Worm (Caenorhabditis elegans) whole organism, L1 larva: Measurements from ENCODE around the gene srsx-34.
A peak's percentile ranks its signal among the peaks of the same experiment; 100 is the strongest.

Experiments
- C34B4.2 ChIP-seq: sonication (generic microtip); optimal IDR thresholded peaks from 2 replicates; lab custom pipeline; 2017; ENCODE audit warnings: mild to moderate bottlenecking, missing genetic modification characterization, missing compliant biosample characterization
- Y116A8C.19 ChIP-seq: sonication (generic microtip); optimal IDR thresholded peaks from 2 replicates; lab custom pipeline; 2016; ENCODE audit warnings: missing compliant biosample characterization, missing genetic modification characterization, borderline replicate concordance
- ceh-88 ChIP-seq: fragments of 200-800 bp; sonication (Bioruptor generic); IDR thresholded peaks from 2 replicates; pipeline ENCODE4 v1.3.6; 2022; ENCODE audit warnings: missing genetic modification characterization, missing compliant biosample characterization
- ceh-90 ChIP-seq: sonication (generic microtip); optimal IDR thresholded peaks from 2 replicates; lab custom pipeline; 2016; ENCODE audit warnings: missing genetic modification characterization, missing compliant biosample characterization
- dsc-1 ChIP-seq: sonication (generic microtip); optimal IDR thresholded peaks from 2 replicates; lab custom pipeline; 2016; ENCODE audit warnings: mild to moderate bottlenecking, missing genetic modification characterization, missing compliant biosample characterization
- efl-1 ChIP-seq, 4 experiments: fragments of 150-350 bp; optimal IDR thresholded peaks in 3 of 4; peaks in 1 of 4; 1 replicate in 1 of 4; 2 replicates in 3 of 4; lab custom pipeline; 2014; ENCODE audit warnings: missing biosample characterization in 2 of 4, missing genetic modification characterization in 2 of 4, missing genetic modification reagents in 2 of 4
- egl-13 ChIP-seq: sonication (generic microtip); optimal IDR thresholded peaks from 2 replicates; lab custom pipeline; 2016; ENCODE audit warnings: missing genotype, missing genetic modification reagents, missing genetic modification characterization, missing compliant biosample characterization
- elt-2 ChIP-seq: sonication (generic microtip); optimal IDR thresholded peaks from 2 replicates; lab custom pipeline; 2016; ENCODE audit warnings: missing genetic modification characterization, mild to moderate bottlenecking, inconsistent platforms, missing compliant biosample characterization, missing genetic modification reagents
- fkh-4 ChIP-seq: sonication (generic microtip); optimal IDR thresholded peaks from 2 replicates; lab custom pipeline; 2016; ENCODE audit warnings: missing compliant biosample characterization, missing genetic modification characterization, borderline replicate concordance
- fkh-8 ChIP-seq: sonication (generic microtip); optimal IDR thresholded peaks from 2 replicates; lab custom pipeline; 2016; ENCODE audit warnings: mild to moderate bottlenecking, missing genetic modification characterization, missing compliant biosample characterization
- grh-1 ChIP-seq: fragments of 200-800 bp; sonication (Bioruptor generic); IDR thresholded peaks from 2 replicates; pipeline ENCODE4 v1.3.6; 2022; ENCODE audit warnings: missing genetic modification reagents, missing genetic modification characterization, missing compliant biosample characterization
- hlh-17 ChIP-seq: fragments of 200-800 bp; sonication (Bioruptor generic); optimal IDR thresholded peaks from 2 replicates; lab custom pipeline; 2018; ENCODE audit warnings: missing genetic modification characterization, mild to moderate bottlenecking, missing compliant biosample characterization, moderate library complexity, borderline replicate concordance
- hlh-4 ChIP-seq: sonication (generic microtip); optimal IDR thresholded peaks from 2 replicates; lab custom pipeline; 2016; ENCODE audit warnings: mild to moderate bottlenecking, missing genetic modification characterization, missing compliant biosample characterization
- hpl-2 ChIP-seq: fragments of 150-350 bp; optimal IDR thresholded peaks from 2 replicates; lab custom pipeline; 2014; ENCODE audit warnings: missing biosample characterization, missing genetic modification reagents, missing genetic modification characterization
- jun-1 ChIP-seq: fragments of 150-350 bp; optimal IDR thresholded peaks from 2 replicates; lab custom pipeline; 2014; ENCODE audit warnings: missing biosample characterization, missing genetic modification reagents, missing genetic modification characterization
- lin-14 ChIP-seq: fragments of 200-800 bp; sonication (Bioruptor generic); optimal IDR thresholded peaks from 2 replicates; lab custom pipeline; 2018; ENCODE audit warnings: mild to moderate bottlenecking, missing genetic modification characterization, moderate library complexity, missing compliant biosample characterization
- lin-35 ChIP-seq, 2 experiments: fragments of 150-350 bp; optimal IDR thresholded peaks; 2 replicates each; lab custom pipeline; 2014; ENCODE audit warnings: missing biosample characterization in 2 of 2, missing genetic modification characterization in 2 of 2, missing genetic modification reagents in 2 of 2
- lir-3 ChIP-seq: sonication (generic microtip); optimal IDR thresholded peaks from 2 replicates; lab custom pipeline; 2016; ENCODE audit warnings: mild to moderate bottlenecking, missing genetic modification characterization, moderate library complexity, missing compliant biosample characterization; ENCODE audit not compliant: poor library complexity
- mab-9 ChIP-seq: fragments of 200-800 bp; sonication (Bioruptor generic); IDR thresholded peaks from 2 replicates; pipeline ENCODE4 v1.3.6; 2022; ENCODE audit warnings: missing genetic modification reagents, missing genetic modification characterization, missing compliant biosample characterization
- mep-1 ChIP-seq: fragments of 150-350 bp; optimal IDR thresholded peaks from 2 replicates; lab custom pipeline; 2014; ENCODE audit warnings: missing biosample characterization, missing genetic modification characterization
- nhr-19 ChIP-seq: fragments of 200-800 bp; sonication (Bioruptor generic); conservative IDR thresholded peaks from 2 replicates; pipeline ENCODE4 v1.3.6; 2022; ENCODE audit warnings: missing genetic modification characterization, missing compliant biosample characterization
- nhr-20 ChIP-seq: sonication (generic microtip); optimal IDR thresholded peaks from 2 replicates; lab custom pipeline; 2016; ENCODE audit warnings: mild to moderate bottlenecking, missing genetic modification characterization, missing compliant biosample characterization
- nhr-47 ChIP-seq: sonication (generic microtip); optimal IDR thresholded peaks from 2 replicates; lab custom pipeline; 2016; ENCODE audit warnings: mild to moderate bottlenecking, missing genetic modification characterization, moderate library complexity, missing compliant biosample characterization
- nhr-71 ChIP-seq: sonication (generic microtip); optimal IDR thresholded peaks from 2 replicates; lab custom pipeline; 2016; ENCODE audit warnings: mild to moderate bottlenecking, missing genetic modification characterization, moderate library complexity, missing compliant biosample characterization
- nhr-84 ChIP-seq: sonication (generic microtip); optimal IDR thresholded peaks from 2 replicates; lab custom pipeline; 2017; ENCODE audit warnings: missing biosample characterization, missing genetic modification characterization
- nhr-85 ChIP-seq: sonication (generic microtip); peaks from one replicate; lab custom pipeline; 2016; ENCODE audit warnings: missing genetic modification characterization, inconsistent platforms, missing compliant biosample characterization
- pag-3 ChIP-seq: sonication (generic microtip); optimal IDR thresholded peaks from 2 replicates; lab custom pipeline; 2017; ENCODE audit warnings: missing genetic modification characterization, mild to moderate bottlenecking, missing compliant biosample characterization, antibody characterized with exemption, borderline replicate concordance; ENCODE audit not compliant: insufficient read depth
- pax-3 ChIP-seq: fragments of 200-800 bp; sonication (Bioruptor generic); optimal IDR thresholded peaks from 2 replicates; lab custom pipeline; 2018; ENCODE audit warnings: mild to moderate bottlenecking, missing genetic modification characterization, moderate library complexity, missing compliant biosample characterization
- pqm-1 ChIP-seq: sonication (generic microtip); optimal IDR thresholded peaks from 3 replicates; lab custom pipeline; 2017; ENCODE audit warnings: missing biosample characterization, missing genetic modification characterization
- rnt-1 ChIP-seq: sonication (generic microtip); optimal IDR thresholded peaks from 2 replicates; lab custom pipeline; 2016; ENCODE audit warnings: mild to moderate bottlenecking, missing genetic modification characterization, moderate library complexity, missing compliant biosample characterization
- skn-1 ChIP-seq: fragments of 150-350 bp; optimal IDR thresholded peaks from 2 replicates; lab custom pipeline; 2014; ENCODE audit warnings: missing biosample characterization, missing genetic modification characterization
- snu-23 ChIP-seq: sonication (generic microtip); optimal IDR thresholded peaks from 2 replicates; lab custom pipeline; 2016; ENCODE audit warnings: missing genetic modification characterization, missing compliant biosample characterization
- sox-4 ChIP-seq: sonication (generic microtip); optimal IDR thresholded peaks from 2 replicates; lab custom pipeline; 2016; ENCODE audit warnings: missing genetic modification characterization, missing compliant biosample characterization
- sptf-1 ChIP-seq: fragments of 150-350 bp; optimal IDR thresholded peaks from 2 replicates; lab custom pipeline; 2014; ENCODE audit warnings: missing biosample characterization, missing genetic modification characterization
- swsn-7 ChIP-seq: sonication (generic microtip); optimal IDR thresholded peaks from 2 replicates; lab custom pipeline; 2016; ENCODE audit warnings: missing genetic modification characterization, missing compliant biosample characterization
- tlp-1 ChIP-seq: fragments of 150-350 bp; optimal IDR thresholded peaks from 2 replicates; lab custom pipeline; 2014; ENCODE audit warnings: missing biosample characterization, missing genetic modification characterization
- vab-15 ChIP-seq: sonication (generic microtip); optimal IDR thresholded peaks from 2 replicates; lab custom pipeline; 2017; ENCODE audit warnings: missing genotype, mild to moderate bottlenecking, missing genetic modification characterization, missing compliant biosample characterization
- xbp-1 ChIP-seq: sonication (generic microtip); optimal IDR thresholded peaks from 2 replicates; lab custom pipeline; 2016; ENCODE audit warnings: missing genetic modification characterization, missing compliant biosample characterization
- zip-4 ChIP-seq: fragments of 200-800 bp; sonication (Bioruptor generic); optimal IDR thresholded peaks from 2 replicates; lab custom pipeline; 2018; ENCODE audit warnings: mild to moderate bottlenecking, missing genetic modification characterization, moderate library complexity, missing compliant biosample characterization

srsx-34 gene

ce11 chrV:9047555-9048049 lies 11.8 kb downstream of the srsx-34 start, which contains the start of gene C25E10.17 (continued):
- TF ChIP-seq pqm-1 (tag; lab: Kevin White, UChicago) (no peak), xbp-1 (tag; lab: Kevin White, UChicago) (no peak), lin-14 (GFP tag; lab: Kevin White, UChicago) (peak; percentile 13), sptf-1 (tag; lab: Kevin White, UChicago) (no peak), nhr-85 (tag; lab: Kevin White, UChicago) (no peak), sox-4 (peak; percentile 58), grh-1 (GFP tag; lab: Robert Waterston, UW) (no peak), swsn-7 (no peak), Y116A8C.19 (tag; lab: Kevin White, UChicago) (no peak), pag-3 (tag; lab: Kevin White, UChicago) (no peak), lin-35 (GFP tag; optimal IDR thresholded peaks at IDR 0.05; lab: Kevin White, UChicago) (no peak), jun-1 (tag; lab: Kevin White, UChicago) (no peak), hlh-4 (tag; lab: Kevin White, UChicago) (no peak), mab-9 (GFP tag; lab: Robert Waterston, UW) (no peak), zip-4 (GFP tag; lab: Kevin White, UChicago) (no peak), dsc-1 (peak; percentile 67), pax-3 (peak; percentile 44), mep-1 (tag; lab: Kevin White, UChicago) (no peak), nhr-84 (no peak), fkh-8 (tag; lab: Kevin White, UChicago) (peak; percentile 89), skn-1 (no peak), tlp-1 (no peak), nhr-19 (no peak), nhr-20 (tag; lab: Kevin White, UChicago) (no peak), egl-13 (no peak), snu-23 (no peak), hpl-2 (GFP tag; lab: Kevin White, UChicago) (no peak), ceh-88 (no peak), nhr-71 (tag; lab: Kevin White, UChicago) (peak; percentile 42), elt-2 (tag; lab: Kevin White, UChicago) (no peak), hlh-17 (no peak), efl-1 (optimal IDR thresholded peaks at IDR 0.05; lab: Kevin White, UChicago) (no peak), efl-1 (GFP tag; optimal IDR thresholded peaks at IDR 0.05 in 1 of 2; lab: Kevin White, UChicago) (no peak), vab-15 (tag; lab: Kevin White, UChicago) (no peak), lir-3 (tag; lab: Kevin White, UChicago) (no peak), rnt-1 (tag; lab: Kevin White, UChicago) (no peak), ceh-90 (tag; lab: Kevin White, UChicago) (no peak)

DNA sequence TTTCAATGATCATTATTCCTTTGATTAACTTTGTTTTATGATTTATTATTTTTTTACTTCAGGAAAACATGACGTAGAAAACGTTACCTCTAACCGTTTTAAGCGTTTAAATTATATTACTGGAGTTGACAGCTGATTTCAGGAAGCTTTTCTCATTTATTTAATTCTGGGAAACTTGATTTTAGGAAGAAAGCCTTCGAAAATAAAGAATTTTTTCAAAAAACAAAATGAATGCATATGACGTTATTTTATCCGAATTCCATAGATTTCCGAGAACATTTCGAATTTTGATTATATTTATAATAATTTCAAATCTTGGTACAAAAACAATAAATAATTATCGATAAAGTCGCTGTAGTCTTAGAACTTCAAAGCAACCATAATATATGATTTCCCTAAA lies 13.5 kb downstream of the srsx-34 start:
- peak; percentile 97 for TF ChIP-seq hlh-4 (tag; lab: Kevin White, UChicago)
- TF ChIP-seq nhr-71 (tag; lab: Kevin White, UChicago) = peak; percentile 32
- no peak for TF ChIP-seq C34B4.2 (tag; lab: Kevin White, UChicago)
- no peak for TF ChIP-seq mep-1 (tag; lab: Kevin White, UChicago)
- TF ChIP-seq nhr-47 (tag; lab: Kevin White, UChicago) = peak; percentile 31
- TF ChIP-seq, all 84 proteins: peak for 3

DNA sequence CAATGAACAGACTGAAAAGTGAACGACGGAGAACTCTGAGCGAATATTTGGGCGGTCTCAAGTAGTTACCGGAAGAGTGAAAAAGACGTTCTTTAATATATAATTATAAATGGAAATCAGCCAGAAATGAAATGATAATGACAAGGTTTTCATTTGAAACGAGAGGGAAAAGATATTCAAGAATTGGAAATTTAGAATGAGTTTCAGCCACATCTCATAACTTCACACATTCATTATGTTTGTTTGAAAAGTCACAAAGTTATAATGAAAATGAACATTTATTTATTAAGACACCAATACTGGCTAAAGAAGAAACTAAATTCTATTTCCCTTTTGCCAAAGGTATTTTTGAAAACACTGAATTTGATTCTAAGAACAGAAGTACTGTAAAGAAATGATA lies 15.3 kb downstream of the srsx-34 start, which contains the start of gene C25E10.7:
C25E10.7 (minus strand) TSS at position 101 of the 400 bp plus-strand sequence.
- TF ChIP-seq fkh-4 (tag; lab: Kevin White, UChicago) (no peak), efl-1 (optimal IDR thresholded peaks at IDR 0.05; lab: Kevin White, UChicago) (no peak), efl-1 (GFP tag; optimal IDR thresholded peaks at IDR 0.05 in 1 of 2; lab: Kevin White, UChicago) (peak in 1 of 2 experiments; percentile 40)
